Worm (Caenorhabditis elegans) whole organism, L4/young adult: ENCODE data around the gene F08D12.15.

Source experiments
- W03F9.2 ChIP-seq: fragments of 150-350 bp; optimal IDR thresholded peaks from 2 replicates; lab custom pipeline; 2014; ENCODE audit warnings: missing biosample characterization, missing genetic modification characterization
- dao-5 ChIP-seq: sonication (generic microtip); optimal IDR thresholded peaks from 2 replicates; lab custom pipeline; 2016; ENCODE audit warnings: missing genotype, missing genetic modification characterization, moderate library complexity, missing compliant biosample characterization
- him-1 ChIP-seq: sonication (generic microtip); optimal IDR thresholded peaks from 2 replicates; lab custom pipeline; 2016; ENCODE audit warnings: missing genotype, missing genetic modification reagents, missing genetic modification characterization, missing compliant biosample characterization

DNA sequence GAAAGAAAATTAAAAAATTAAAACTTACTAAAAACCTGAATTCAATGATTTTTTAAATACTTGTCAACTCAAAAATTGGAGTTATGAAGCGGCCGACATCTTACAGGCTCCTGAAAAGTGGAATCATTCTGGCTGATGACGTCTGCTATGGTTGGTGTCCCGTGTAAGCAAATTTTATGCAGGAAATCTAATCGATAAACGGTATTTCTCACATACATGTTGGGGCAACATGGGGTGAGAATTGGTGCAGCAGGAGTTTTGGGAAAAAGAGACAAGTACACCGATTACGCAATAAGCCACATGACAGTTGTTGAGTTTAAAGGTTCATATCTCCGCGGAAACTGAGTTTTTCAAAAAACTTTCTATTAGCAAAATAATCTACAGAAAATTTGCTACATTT lies 49.0 kb downstream of the F08D12.15 start, which contains the start of gene K12H6.2:
- TF ChIP-seq dao-5 (tag; lab: Kevin White, UChicago) (no peak), W03F9.2 (tag; lab: Kevin White, UChicago) (no peak), him-1 (tag; lab: Kevin White, UChicago) (no peak)
